Fruit fly (Drosophila melanogaster) whole organism, embryonic: ENCODE data around the gene RpL18.

Source experiments
- Abd-B ChIP-seq: fragments of 200-800 bp; sonication (Bioruptor generic); optimal IDR thresholded peaks from 2 replicates; lab custom pipeline; 2018; ENCODE audit warnings: missing biosample characterization, mild to moderate bottlenecking, missing genetic modification characterization, moderate library complexity
- CG11504 ChIP-seq: fragments of 200-800 bp; sonication (Bioruptor generic); optimal IDR thresholded peaks from 3 replicates; lab custom pipeline; 2019; ENCODE audit warnings: missing biosample characterization, mild to moderate bottlenecking, missing genetic modification characterization, moderate library complexity
- CG1603 ChIP-seq: fragments of 200-800 bp; sonication (Bioruptor generic); optimal IDR thresholded peaks from 2 replicates; lab custom pipeline; 2019; ENCODE audit warnings: missing biosample characterization, mild to moderate bottlenecking, missing genetic modification characterization, moderate library complexity
- CG16815 ChIP-seq: fragments of 200-800 bp; sonication (Bioruptor generic); optimal IDR thresholded peaks from 3 replicates; lab custom pipeline; 2017; ENCODE audit warnings: missing biosample characterization, mild to moderate bottlenecking, missing genetic modification characterization
- CG2712 ChIP-seq: fragments of 200-800 bp; optimal IDR thresholded peaks from 3 replicates; lab custom pipeline; 2019; ENCODE audit warnings: missing biosample characterization, mild to moderate bottlenecking, missing genetic modification characterization, moderate library complexity
- CG6175 ChIP-seq: fragments of 200-800 bp; sonication (Bioruptor generic); IDR thresholded peaks from 3 replicates; pipeline ENCODE4 v1.3.6; 2022; ENCODE audit warnings: missing biosample characterization, missing genetic modification characterization
- CG6765 ChIP-seq: fragments of 200-800 bp; sonication (Bioruptor generic); optimal IDR thresholded peaks from 3 replicates; lab custom pipeline; 2017; ENCODE audit warnings: missing biosample characterization, mild to moderate bottlenecking, missing genetic modification characterization
- CoRest ChIP-seq: fragments of 200-800 bp; sonication (Bioruptor generic); optimal IDR thresholded peaks from 3 replicates; lab custom pipeline; 2018; ENCODE audit warnings: missing biosample characterization, mild to moderate bottlenecking, missing genetic modification characterization, moderate library complexity
- CrebB ChIP-seq: fragments of 200-800 bp; sonication (Bioruptor generic); optimal IDR thresholded peaks from 3 replicates; lab custom pipeline; 2018; ENCODE audit warnings: missing biosample characterization, mild to moderate bottlenecking, missing genetic modification characterization
- D19A ChIP-seq: fragments of 200-800 bp; optimal IDR thresholded peaks from 3 replicates; lab custom pipeline; 2019; ENCODE audit warnings: missing biosample characterization, mild to moderate bottlenecking, missing genetic modification characterization, moderate library complexity
- Drgx ChIP-seq: fragments of 200-800 bp; sonication (Bioruptor generic); IDR thresholded peaks from 2 replicates; pipeline ENCODE4 v1.3.6; 2022; ENCODE audit warnings: missing biosample characterization, missing genetic modification characterization
- Med ChIP-seq: fragments of 200-800 bp; sonication (Bioruptor generic); peaks from one replicate; lab custom pipeline; 2016; ENCODE audit warnings: missing biosample characterization, missing genetic modification characterization, mild to moderate bottlenecking, inconsistent platforms, moderate library complexity
- NC2α ChIP-seq: fragments of 200-800 bp; sonication (Bioruptor generic); optimal IDR thresholded peaks from 2 replicates; lab custom pipeline; 2016; ENCODE audit warnings: missing biosample characterization, missing genetic modification characterization
- chif ChIP-seq, 2 experiments: fragments of 200-800 bp; sonication (Bioruptor generic); optimal IDR thresholded peaks; 3 replicates each; lab custom pipeline; 2016; ENCODE audit warnings: missing biosample characterization in 2 of 2, missing genetic modification characterization in 2 of 2
- disco-r ChIP-seq: fragments of 200-800 bp; sonication (Bioruptor generic); optimal IDR thresholded peaks from 2 replicates; lab custom pipeline; 2016; ENCODE audit warnings: missing biosample characterization, missing genetic modification characterization
- fd102C ChIP-seq: fragments of 200-800 bp; sonication (Bioruptor generic); optimal IDR thresholded peaks from 2 replicates; lab custom pipeline; 2018; ENCODE audit warnings: missing biosample characterization, mild to moderate bottlenecking, missing genetic modification characterization, moderate library complexity
- inv ChIP-seq: fragments of 200-800 bp; sonication (Bioruptor generic); IDR thresholded peaks from 2 replicates; pipeline ENCODE4 v1.3.6; 2022; ENCODE audit warnings: missing biosample characterization, missing genetic modification characterization; ENCODE audit not compliant: partially characterized antibody
- jumu ChIP-seq: fragments of 200-800 bp; sonication (Bioruptor generic); optimal IDR thresholded peaks from 3 replicates; lab custom pipeline; 2016; ENCODE audit warnings: missing biosample characterization, missing genetic modification characterization
- maf-S ChIP-seq: fragments of 200-800 bp; sonication (Bioruptor generic); optimal IDR thresholded peaks from 2 replicates; lab custom pipeline; 2016; ENCODE audit warnings: missing biosample characterization, missing genetic modification characterization
- prd ChIP-seq, 3 experiments: fragments of >200 bp in 2 of 3; fragments of 200-800 bp in 1 of 3; sonication (Bioruptor generic) in 1 of 3; optimal IDR thresholded peaks in 2 of 3; IDR thresholded peaks in 1 of 3; 2 replicates in 2 of 3; 3 replicates in 1 of 3; pipeline versions ENCODE4 v1.3.6 to Lab custom; 2017 to 2022; ENCODE audit warnings: missing biosample characterization in 1 of 3, missing genetic modification characterization in 1 of 3
- sens ChIP-seq: fragments of 200-800 bp; sonication (Bioruptor generic); peaks from one replicate; lab custom pipeline; 2016; ENCODE audit warnings: missing biosample characterization, missing genetic modification characterization
- seq ChIP-seq: fragments of 200-800 bp; sonication (Bioruptor generic); IDR thresholded peaks from 2 replicates; pipeline ENCODE4 v1.3.6; 2022; ENCODE audit warnings: missing biosample characterization, missing genetic modification characterization
- ssp ChIP-seq: fragments of 200-800 bp; sonication (Bioruptor generic); IDR thresholded peaks from 2 replicates; pipeline ENCODE4 v1.3.6; 2022; ENCODE audit warnings: missing biosample characterization, missing genetic modification characterization
- tin ChIP-seq: fragments of 200-800 bp; sonication (Bioruptor generic); optimal IDR thresholded peaks from 3 replicates; lab custom pipeline; 2016; ENCODE audit warnings: missing biosample characterization, missing genetic modification characterization
- wor ChIP-seq: fragments of 200-800 bp; sonication (Bioruptor generic); IDR thresholded peaks from 2 replicates; pipeline ENCODE4 v1.3.6; 2022; ENCODE audit warnings: missing biosample characterization, missing genetic modification characterization

Gene RpL18

DNA sequence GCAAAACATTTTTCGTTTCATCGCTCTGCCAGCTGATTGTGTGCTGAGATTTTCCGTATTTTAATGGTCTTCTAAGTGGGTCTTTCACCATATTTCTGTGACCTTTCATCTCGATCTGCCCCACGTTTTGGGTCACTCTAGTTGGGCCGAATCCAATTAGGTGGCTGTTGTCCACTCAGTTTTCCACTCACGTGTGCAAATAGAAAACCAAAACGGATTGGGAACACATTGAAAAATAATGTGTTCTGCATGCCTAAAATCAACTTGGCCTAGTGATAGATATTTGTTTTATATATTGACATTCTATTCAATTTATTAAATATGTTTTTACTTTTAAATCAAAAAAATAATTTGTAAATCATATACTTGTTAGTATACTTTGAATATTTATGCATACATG lies 6.9 kb downstream of the RpL18 start, which contains the start of gene CG14826:
CG14826 (plus strand) TSS at position 301 of the 400 bp plus-strand sequence.
- TF ChIP-seq jumu (GFP tag; lab: Kevin White, UChicago) = no peak
- no peak for TF ChIP-seq CG16815 (GFP tag; lab: Kevin White, UChicago)
- no peak for TF ChIP-seq maf-S (GFP tag; lab: Kevin White, UChicago)
- TF ChIP-seq CG6175 (GFP tag; lab: Robert Waterston, UW) = no peak
- TF ChIP-seq ssp (GFP tag; lab: Robert Waterston, UW) = no peak
- TF ChIP-seq Med (GFP tag; lab: Kevin White, UChicago) = no peak

DNA sequence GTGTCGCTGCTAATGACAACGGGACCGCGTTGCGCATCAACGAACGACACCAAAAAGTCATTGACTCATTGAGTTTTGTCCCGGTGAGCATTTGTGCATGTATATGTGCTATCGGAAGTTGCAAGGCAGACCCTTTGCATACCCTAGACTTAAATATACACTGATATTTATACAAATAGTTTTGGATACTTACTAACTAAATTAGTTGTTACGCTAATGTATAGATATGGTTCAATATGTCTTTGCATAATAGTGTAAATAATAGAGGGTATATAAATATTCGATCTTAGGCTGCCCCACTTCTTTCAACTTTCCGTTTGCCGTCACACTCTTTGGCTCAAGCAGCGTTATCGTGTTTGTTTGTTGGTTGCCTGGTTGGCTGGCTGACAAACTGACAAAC lies 49.9 kb downstream of the RpL18 start:
- TF ChIP-seq inv (GFP tag; lab: Robert Waterston, UW) = no peak
- no peak for TF ChIP-seq CG1603 (tag; lab: Kevin White, UChicago)
- TF ChIP-seq chif (GFP tag; optimal IDR thresholded peaks at IDR 0.05; lab: Kevin White, UChicago) = no peak
- TF ChIP-seq disco-r (GFP tag; lab: Kevin White, UChicago) = no peak
- TF ChIP-seq CG11504 (tag; lab: Kevin White, UChicago) = peak; percentile 11
- TF ChIP-seq sens = peak; percentile 72
- TF ChIP-seq Abd-B (GFP tag; lab: Kevin White, UChicago) = peak; percentile 30
- no peak for TF ChIP-seq CoRest (tag; lab: Kevin White, UChicago)
- no peak for TF ChIP-seq seq (GFP tag; lab: Robert Waterston, UW)
- peak; percentile 41; the same call in 1 of the 2 replicates for TF ChIP-seq Drgx (GFP tag; lab: Robert Waterston, UW)
- no peak for TF ChIP-seq prd (optimal IDR thresholded peaks at IDR 0.05; lab: Kevin White, UChicago)
- TF ChIP-seq prd (GFP tag; IDR thresholded peaks at IDR 0.05; lab: Robert Waterston, UW) = 0 out of 3 replicates have a peak, but pooled peaks have one; percentile 22
- no peak for TF ChIP-seq D19A (tag; lab: Kevin White, UChicago)
- peak; percentile 4 for TF ChIP-seq CG2712 (tag; lab: Kevin White, UChicago)
- no peak for TF ChIP-seq NC2α (GFP tag; lab: Kevin White, UChicago)
- TF ChIP-seq CG6765 = no peak
- TF ChIP-seq fd102C (GFP tag; lab: Kevin White, UChicago) = no peak
- no peak for TF ChIP-seq wor (GFP tag; lab: Robert Waterston, UW)

DNA sequence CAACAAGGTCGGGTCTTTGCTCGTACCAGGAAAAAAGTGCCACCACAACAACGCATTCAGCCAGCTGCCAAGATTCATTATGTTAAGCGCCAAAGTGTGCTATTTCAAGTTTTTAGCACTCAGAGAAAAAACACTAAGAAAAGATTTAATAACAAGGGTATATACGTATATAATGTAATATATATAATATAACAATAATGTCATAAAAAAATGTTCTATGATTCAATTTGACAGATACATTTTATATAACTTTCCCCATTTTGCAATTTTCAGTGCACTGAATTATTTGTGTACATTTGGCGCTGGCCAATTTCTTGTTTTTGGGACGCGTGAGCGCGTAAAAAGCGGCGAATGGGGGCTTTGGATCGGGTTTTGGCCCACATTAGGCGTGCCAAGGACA lies 50.7 kb downstream of the RpL18 start:
- no peak for TF ChIP-seq CrebB (tag; lab: Kevin White, UChicago)
- no peak for TF ChIP-seq tin (GFP tag; lab: Kevin White, UChicago)
- TF ChIP-seq Drgx (GFP tag; lab: Robert Waterston, UW) = peak; percentile 36
